Fruit fly (Drosophila melanogaster) whole organism, wandering third instar larva: Measurements from ENCODE around the gene CG18666.

Experiments
- Abd-B ChIP-seq: fragments of >200 bp; optimal IDR thresholded peaks from 2 replicates; lab custom pipeline; 2017; ENCODE audit warnings: missing biosample characterization, missing genetic modification characterization
- CG32264 ChIP-seq: fragments of 200-800 bp; sonication (Bioruptor generic); optimal IDR thresholded peaks from 2 replicates; lab custom pipeline; 2016; ENCODE audit warnings: missing biosample characterization, missing genetic modification characterization
- CG9705 ChIP-seq: fragments of 200-800 bp; sonication (Bioruptor generic); optimal IDR thresholded peaks from 2 replicates; lab custom pipeline; 2018; ENCODE audit warnings: missing biosample characterization, mild to moderate bottlenecking, missing genetic modification characterization
- CrebA ChIP-seq: fragments of 200-800 bp; sonication (Bioruptor generic); optimal IDR thresholded peaks from 2 replicates; lab custom pipeline; 2016; ENCODE audit warnings: missing biosample characterization, mild to moderate bottlenecking, missing genetic modification characterization, borderline replicate concordance
- Dfd ChIP-seq: fragments of >200 bp; optimal IDR thresholded peaks from 2 replicates; lab custom pipeline; 2017; ENCODE audit warnings: missing biosample characterization, missing genetic modification characterization
- Dif ChIP-seq: fragments of 200-275, 200-300 bp; sonication (Bioruptor generic); optimal IDR thresholded peaks from 2 replicates; lab custom pipeline; 2018; ENCODE audit warnings: missing biosample characterization, missing genetic modification characterization; ENCODE audit not compliant: partially characterized antibody
- GATAd ChIP-seq: sonication (Bioruptor generic); optimal IDR thresholded peaks from 2 replicates; lab custom pipeline; 2016; ENCODE audit warnings: missing biosample characterization, missing genetic modification characterization
- HLH106 ChIP-seq: fragments of 200-800 bp; optimal IDR thresholded peaks from 3 replicates; lab custom pipeline; 2019; ENCODE audit warnings: missing biosample characterization, mild to moderate bottlenecking, missing genetic modification characterization, moderate library complexity
- Hnf4 ChIP-seq: fragments of 200-800 bp; sonication (Bioruptor generic); optimal IDR thresholded peaks from 2 replicates; lab custom pipeline; 2016; ENCODE audit warnings: missing biosample characterization, mild to moderate bottlenecking, missing genetic modification characterization
- Hr78 ChIP-seq: fragments of >200 bp; optimal IDR thresholded peaks from 2 replicates; lab custom pipeline; 2017; ENCODE audit warnings: missing biosample characterization, missing genetic modification characterization
- Hr83 ChIP-seq: fragments of 200-300 bp; sonication (Bioruptor generic); optimal IDR thresholded peaks from 2 replicates; lab custom pipeline; 2016; ENCODE audit warnings: missing biosample characterization, mild to moderate bottlenecking, missing genetic modification characterization, moderate library complexity; ENCODE audit not compliant: poor library complexity, severe bottlenecking
- Jra ChIP-seq: sonication (Bioruptor generic); optimal IDR thresholded peaks from 2 replicates; lab custom pipeline; 2016; ENCODE audit warnings: missing biosample characterization, missing genetic modification characterization
- Mio ChIP-seq: sonication (Bioruptor generic); optimal IDR thresholded peaks from 2 replicates; lab custom pipeline; 2016; ENCODE audit warnings: missing biosample characterization, missing genetic modification characterization
- Myc ChIP-seq: fragments of >200 bp; optimal IDR thresholded peaks from 2 replicates; lab custom pipeline; 2017
- N ChIP-seq: fragments of >200 bp; optimal IDR thresholded peaks from 2 replicates; lab custom pipeline; 2018; ENCODE audit warnings: missing biosample characterization, missing external identifiers, missing genetic modification characterization
- OdsH ChIP-seq: fragments of 200-800 bp; sonication (Bioruptor generic); optimal IDR thresholded peaks from 2 replicates; lab custom pipeline; 2016; ENCODE audit warnings: missing biosample characterization, mild to moderate bottlenecking, missing genetic modification characterization
- Rel ChIP-seq, 2 experiments: fragments of 200-800 bp; sonication (Bioruptor generic) in 1 of 2; optimal IDR thresholded peaks; 2 replicates in 1 of 2; 3 replicates in 1 of 2; lab custom pipeline; 2016 to 2019; ENCODE audit warnings: mild to moderate bottlenecking in 2 of 2, missing biosample characterization in 2 of 2, missing genetic modification characterization in 2 of 2, moderate library complexity in 1 of 2
- Sp1 ChIP-seq: fragments of 200-800 bp; sonication (Bioruptor generic); optimal IDR thresholded peaks from 3 replicates; lab custom pipeline; 2019; ENCODE audit warnings: missing biosample characterization, mild to moderate bottlenecking, missing genetic modification characterization, moderate library complexity
- Vsx2 ChIP-seq: fragments of 200-300, 225-300 bp; sonication (Bioruptor generic); optimal IDR thresholded peaks from 2 replicates; lab custom pipeline; 2018; ENCODE audit warnings: missing biosample characterization, missing genetic modification characterization; ENCODE audit not compliant: partially characterized antibody
- br ChIP-seq: fragments of 200-800 bp; sonication (Bioruptor generic); optimal IDR thresholded peaks from 2 replicates; lab custom pipeline; 2016; ENCODE audit warnings: missing biosample characterization, missing genetic modification characterization
- brk ChIP-seq: fragments of 200-800 bp; sonication (Bioruptor generic); optimal IDR thresholded peaks from 2 replicates; lab custom pipeline; 2016; ENCODE audit warnings: missing biosample characterization, mild to moderate bottlenecking, missing genetic modification characterization
- dl ChIP-seq, 2 experiments: fragments of 175-275, 200-275 bp in 1 of 2; fragments of 200-275 bp in 1 of 2; sonication (Bioruptor generic); optimal IDR thresholded peaks; lab custom pipeline; 2018; ENCODE audit warnings: mild to moderate bottlenecking in 2 of 2, missing biosample characterization in 2 of 2, missing genetic modification characterization in 2 of 2, moderate library complexity in 2 of 2; ENCODE audit not compliant: partially characterized antibody in 2 of 2, insufficient read depth in 1 of 2
- dmrt93B ChIP-seq: fragments of 200-800 bp; sonication (Bioruptor generic); optimal IDR thresholded peaks from 2 replicates; lab custom pipeline; 2018; ENCODE audit warnings: missing biosample characterization, mild to moderate bottlenecking, missing genetic modification characterization
- dsf ChIP-seq: sonication (Bioruptor generic); optimal IDR thresholded peaks from 2 replicates; lab custom pipeline; 2016; ENCODE audit warnings: missing biosample characterization, missing genetic modification characterization, borderline replicate concordance
- ey ChIP-seq: fragments of 200-800 bp; sonication (Bioruptor generic); optimal IDR thresholded peaks from 2 replicates; lab custom pipeline; 2016; ENCODE audit warnings: missing biosample characterization, missing genetic modification characterization
- foxo ChIP-seq, 2 experiments: fragments of 200-800 bp; sonication (Bioruptor generic); optimal IDR thresholded peaks; 2 replicates in 1 of 2; 3 replicates in 1 of 2; lab custom pipeline; 2016 to 2017; ENCODE audit warnings: missing biosample characterization in 2 of 2, missing genetic modification characterization in 2 of 2
- fru ChIP-seq: fragments of 200-800 bp; sonication (Bioruptor generic); optimal IDR thresholded peaks from 3 replicates; lab custom pipeline; 2016; ENCODE audit warnings: missing biosample characterization, mild to moderate bottlenecking, missing genetic modification characterization
- h ChIP-seq: fragments of 200-800 bp; sonication (Bioruptor generic); optimal IDR thresholded peaks from 3 replicates; lab custom pipeline; 2016; ENCODE audit warnings: missing biosample characterization, mild to moderate bottlenecking, missing genetic modification characterization
- jim ChIP-seq: fragments of 175-275, 200-325 bp; sonication (Bioruptor generic); optimal IDR thresholded peaks from 2 replicates; lab custom pipeline; 2016; ENCODE audit warnings: missing biosample characterization, mild to moderate bottlenecking, missing genetic modification characterization
- lola ChIP-seq: fragments of >200 bp; optimal IDR thresholded peaks from 2 replicates; lab custom pipeline; 2017; ENCODE audit warnings: missing biosample characterization, missing genetic modification characterization
- pan ChIP-seq: fragments of >200 bp; optimal IDR thresholded peaks from 2 replicates; lab custom pipeline; 2017
- psq ChIP-seq: fragments of 200-800 bp; sonication (Bioruptor generic); optimal IDR thresholded peaks from 3 replicates; lab custom pipeline; 2017; ENCODE audit warnings: missing biosample characterization, mild to moderate bottlenecking, missing genetic modification characterization, moderate library complexity
- rgr ChIP-seq: fragments of 200-800 bp; sonication (Bioruptor generic); optimal IDR thresholded peaks from 3 replicates; lab custom pipeline; 2016; ENCODE audit warnings: missing biosample characterization, mild to moderate bottlenecking, missing genetic modification characterization
- sage ChIP-seq: fragments of 200-800 bp; sonication (Bioruptor generic); optimal IDR thresholded peaks from 2 replicates; lab custom pipeline; 2016; ENCODE audit warnings: missing biosample characterization, mild to moderate bottlenecking, missing genetic modification characterization
- sv ChIP-seq: fragments of 200-800 bp; sonication (Bioruptor generic); optimal IDR thresholded peaks from 3 replicates; lab custom pipeline; 2016; ENCODE audit warnings: missing biosample characterization, missing genetic modification characterization
- tai ChIP-seq: sonication (Bioruptor generic); optimal IDR thresholded peaks from 2 replicates; lab custom pipeline; 2016; ENCODE audit warnings: missing biosample characterization, missing genetic modification characterization
- usp ChIP-seq: fragments of >200 bp; optimal IDR thresholded peaks from 2 replicates; lab custom pipeline; 2017; ENCODE audit warnings: missing biosample characterization, missing genetic modification characterization
- woc ChIP-seq: sonication (Bioruptor generic); optimal IDR thresholded peaks from 2 replicates; lab custom pipeline; 2016; ENCODE audit warnings: missing biosample characterization, mild to moderate bottlenecking, missing genetic modification characterization

CG18666 gene

dm6 chr2L:11051644-11052492 lies 17.3 kb downstream of the CG18666 start:
- peak; percentile 25 for TF ChIP-seq woc (GFP tag; lab: Kevin White, UChicago)
- TF ChIP-seq ey (GFP tag; lab: Kevin White, UChicago) = peak; percentile 43
- no peak for TF ChIP-seq Mio (GFP tag; lab: Kevin White, UChicago)
- TF ChIP-seq rgr (GFP tag; lab: Kevin White, UChicago) = peak; percentile 21
- peak; percentile 44 for TF ChIP-seq h (GFP tag; lab: Kevin White, UChicago)
- peak; percentile 74 for TF ChIP-seq fru (GFP tag; lab: Kevin White, UChicago)
- peak in 1 of 2 experiments; percentile 18 for TF ChIP-seq foxo (GFP tag; optimal IDR thresholded peaks at IDR 0.05; lab: Kevin White, UChicago)
- TF ChIP-seq sv (GFP tag; lab: Kevin White, UChicago) = no peak
- TF ChIP-seq HLH106 = peak; percentile 18
- TF ChIP-seq dmrt93B (GFP tag; lab: Kevin White, UChicago) = no peak
- no peak for TF ChIP-seq br (GFP tag; lab: Kevin White, UChicago)

- peak in 1 of 2 experiments; percentile 24 for TF ChIP-seq foxo (GFP tag; optimal IDR thresholded peaks at IDR 0.05; lab: Kevin White, UChicago)
- TF ChIP-seq Rel (GFP tag; optimal IDR thresholded peaks at IDR 0.05; lab: Kevin White, UChicago) = no peak
- TF ChIP-seq Rel (tag; optimal IDR thresholded peaks at IDR 0.05; lab: Kevin White, UChicago) = no peak
- no peak for TF ChIP-seq N (GFP tag; lab: Kevin White, UChicago)
- TF ChIP-seq Sp1 (GFP tag; lab: Kevin White, UChicago) = peak; percentile 61
- TF ChIP-seq brk (GFP tag; lab: Kevin White, UChicago) = no peak
- no peak for TF ChIP-seq Mio (GFP tag; lab: Kevin White, UChicago)
- no peak for TF ChIP-seq dl (GFP tag; optimal IDR thresholded peaks at IDR 0.05; lab: Kevin White, UChicago; ENCODE audit: insufficient read depth in 1 of 2, partially characterized antibody in 2 of 2)
- TF ChIP-seq CG9705 (GFP tag; lab: Kevin White, UChicago) = no peak
- TF ChIP-seq sv (GFP tag; lab: Kevin White, UChicago) = no peak
- TF ChIP-seq Vsx2 = no peak
- TF ChIP-seq GATAd (GFP tag; lab: Kevin White, UChicago) = no peak
- TF ChIP-seq Dif = no peak
- TF ChIP-seq rgr (GFP tag; lab: Kevin White, UChicago) = peak; percentile 36
- no peak for TF ChIP-seq Hr78 (GFP tag; lab: Kevin White, UChicago)
- no peak for TF ChIP-seq tai (GFP tag; lab: Kevin White, UChicago)
- no peak for TF ChIP-seq usp
- no peak for TF ChIP-seq br (GFP tag; lab: Kevin White, UChicago)
- peak; percentile 30 for TF ChIP-seq dmrt93B (GFP tag; lab: Kevin White, UChicago)
- TF ChIP-seq lola (GFP tag; lab: Kevin White, UChicago) = no peak
- no peak for TF ChIP-seq CG32264 (GFP tag; lab: Kevin White, UChicago)
- no peak for TF ChIP-seq pan
- TF ChIP-seq Hnf4 (GFP tag; lab: Kevin White, UChicago) = peak; percentile 6
- TF ChIP-seq Abd-B = no peak
- peak; percentile 74 for TF ChIP-seq HLH106
- TF ChIP-seq fru (GFP tag; lab: Kevin White, UChicago) = peak; percentile 84
- no peak for TF ChIP-seq Hr83
- no peak for TF ChIP-seq Jra (GFP tag; lab: Kevin White, UChicago)
- TF ChIP-seq Myc = no peak
- no peak for TF ChIP-seq woc (GFP tag; lab: Kevin White, UChicago)
- TF ChIP-seq Dfd = no peak
- no peak for TF ChIP-seq h (GFP tag; lab: Kevin White, UChicago)
- TF ChIP-seq jim (GFP tag; lab: Kevin White, UChicago) = no peak
- TF ChIP-seq psq = no peak
- peak; percentile 36 for TF ChIP-seq sage (GFP tag; lab: Kevin White, UChicago)
- no peak for TF ChIP-seq ey (GFP tag; lab: Kevin White, UChicago)
- TF ChIP-seq CrebA (GFP tag; lab: Kevin White, UChicago) = no peak
- TF ChIP-seq OdsH = no peak
- no peak for TF ChIP-seq dsf
- TF ChIP-seq, all 38 proteins: peak for 8
Observed at dm6 chr2L:11052493-11052788, 17.8 kb downstream of the CG18666 start.
